Worm (Caenorhabditis elegans) whole organism, late embryonic: ENCODE data around the gene Y54G2A.49.

Source experiments
- ama-1 ChIP-seq: fragments of 150-350 bp; optimal IDR thresholded peaks from 2 replicates; lab custom pipeline; 2014
- ceh-22 ChIP-seq: sonication (generic microtip); optimal IDR thresholded peaks from 2 replicates; lab custom pipeline; 2017; ENCODE audit warnings: missing biosample characterization, missing genetic modification characterization
- hlh-8 ChIP-seq: sonication (generic microtip); optimal IDR thresholded peaks from 2 replicates; lab custom pipeline; 2016; ENCODE audit warnings: missing genotype, missing genetic modification characterization, missing compliant biosample characterization
- tbx-7 ChIP-seq: sonication (generic microtip); optimal IDR thresholded peaks from 2 replicates; lab custom pipeline; 2016; ENCODE audit warnings: missing genotype, missing genetic modification characterization, missing compliant biosample characterization
- unc-42 ChIP-seq: sonication (generic microtip); optimal IDR thresholded peaks from 2 replicates; lab custom pipeline; 2016; ENCODE audit warnings: missing genotype, missing genetic modification characterization, missing compliant biosample characterization
- ztf-16 ChIP-seq: sonication (generic microtip); optimal IDR thresholded peaks from 2 replicates; lab custom pipeline; 2017; ENCODE audit warnings: missing genetic modification characterization, missing compliant biosample characterization

DNA sequence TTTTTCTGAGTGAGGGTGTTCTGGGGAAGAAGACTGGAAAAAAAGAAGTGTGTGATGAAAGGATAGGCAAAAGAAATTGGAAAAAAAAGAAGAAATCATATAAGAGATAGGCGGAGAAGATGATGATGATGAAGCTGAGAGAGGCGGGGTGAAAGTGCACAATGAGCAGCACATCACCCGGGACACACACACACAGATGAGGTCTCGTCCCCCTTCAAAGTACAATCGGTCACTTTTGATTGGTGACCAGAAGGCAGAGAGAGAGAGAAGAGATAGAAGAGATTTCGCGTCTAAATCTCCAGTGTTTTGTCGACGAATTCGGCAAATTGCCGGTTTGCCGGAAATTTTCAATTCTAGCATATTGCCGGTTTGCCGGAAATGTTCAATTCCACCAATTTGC is 32.2 kb upstream of the Y54G2A.49 start:
- no peak for TF ChIP-seq tbx-7 (tag; lab: Kevin White, UChicago)
- no peak for TF ChIP-seq ama-1 (lab: Kevin White, UChicago)
- TF ChIP-seq unc-42 (tag; lab: Kevin White, UChicago), result no peak
- TF ChIP-seq ztf-16 (tag; lab: Kevin White, UChicago), result no peak
- TF ChIP-seq ceh-22 (tag; lab: Kevin White, UChicago), result no peak
- no peak for TF ChIP-seq hlh-8
